Worm (Caenorhabditis elegans): ENCODE measurements around the gene srh-170.

DNA sequence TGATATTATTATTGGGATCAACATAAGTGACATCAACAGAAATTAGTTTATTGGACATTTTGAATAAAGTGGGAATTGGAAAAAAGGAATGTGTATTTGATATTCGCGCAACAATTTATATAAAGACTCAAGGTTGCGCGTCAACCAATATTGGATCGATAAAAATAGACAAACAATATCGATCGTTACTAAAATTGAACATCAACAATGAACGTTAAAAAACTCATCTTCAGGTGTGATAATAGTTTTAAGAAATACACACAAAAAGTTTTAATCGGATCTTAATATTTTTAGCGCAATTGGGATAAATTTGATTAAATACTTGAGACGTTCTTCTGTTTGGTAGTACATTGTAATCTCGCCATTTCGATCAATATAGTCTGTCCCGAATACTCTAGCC, 34.9 kb upstream of the srh-170 start, which contains the start of gene fbxa-104:
- TF ChIP-seq elt-2 (tag; optimal IDR thresholded peaks at IDR 0.05) (no peak), sdc-2 (tag; optimal IDR thresholded peaks at IDR 0.05) (no peak), unc-55 (GFP tag; optimal IDR thresholded peaks at IDR 0.05) (no peak), pqm-1 (tag; optimal IDR thresholded peaks at IDR 0.05) (no peak), pha-4 (tag; optimal IDR thresholded peaks at IDR 0.05) (no peak), unc-86 (tag; optimal IDR thresholded peaks at IDR 0.05) (no peak), ama-1 (optimal IDR thresholded peaks at IDR 0.05) (no peak), dmd-4 (tag; optimal IDR thresholded peaks at IDR 0.05; ENCODE audit: borderline replicate concordance) (no peak), ceh-22 (tag; optimal IDR thresholded peaks at IDR 0.05) (no peak), lin-11 (tag; optimal IDR thresholded peaks at IDR 0.05) (no peak), fkh-10 (GFP tag; optimal IDR thresholded peaks at IDR 0.05) (no peak)
